Worm (Caenorhabditis elegans) whole organism, L1 larva: ENCODE results near the gene slo-1.
A peak's percentile ranks its signal among the peaks of the same experiment; 100 is the strongest.

ENCODE experiments used
- C04F5.9 ChIP-seq: sonication (generic microtip); optimal IDR thresholded peaks from 2 replicates; lab custom pipeline; 2016; ENCODE audit warnings: missing genetic modification characterization, missing compliant biosample characterization
- F16B12.6 ChIP-seq: fragments of 150-350 bp; optimal IDR thresholded peaks from 2 replicates; lab custom pipeline; 2014; ENCODE audit warnings: missing biosample characterization, missing genetic modification characterization
- alr-1 ChIP-seq: fragments of 200-800 bp; sonication (Bioruptor generic); optimal IDR thresholded peaks from 2 replicates; lab custom pipeline; 2018; ENCODE audit warnings: borderline replicate concordance, mild to moderate bottlenecking, missing genetic modification characterization, missing compliant biosample characterization
- ceh-8 ChIP-seq: fragments of 200-800 bp; sonication (Bioruptor generic); optimal IDR thresholded peaks from 2 replicates; lab custom pipeline; 2018; ENCODE audit warnings: mild to moderate bottlenecking, missing genetic modification characterization, moderate library complexity, missing compliant biosample characterization
- dsc-1 ChIP-seq: sonication (generic microtip); optimal IDR thresholded peaks from 2 replicates; lab custom pipeline; 2016; ENCODE audit warnings: mild to moderate bottlenecking, missing genetic modification characterization, missing compliant biosample characterization
- elt-2 ChIP-seq: sonication (generic microtip); optimal IDR thresholded peaks from 2 replicates; lab custom pipeline; 2016; ENCODE audit warnings: missing genetic modification characterization, mild to moderate bottlenecking, inconsistent platforms, missing compliant biosample characterization, missing genetic modification reagents
- elt-3 ChIP-seq, 6 experiments: fragments of 150-350 bp in 1 of 6; sonication (generic microtip); optimal IDR thresholded peaks; 2 replicates each; lab custom pipeline; 2017 to 2018; ENCODE audit warnings: missing biosample characterization in 6 of 6, missing genetic modification characterization in 6 of 6, inconsistent platforms in 1 of 6
- ets-5 ChIP-seq: fragments of 200-800 bp; sonication (Bioruptor generic); IDR thresholded peaks from 2 replicates; pipeline ENCODE4 v1.3.6; 2022; ENCODE audit warnings: missing genetic modification characterization, missing compliant biosample characterization
- fkh-4 ChIP-seq: sonication (generic microtip); optimal IDR thresholded peaks from 2 replicates; lab custom pipeline; 2016; ENCODE audit warnings: missing compliant biosample characterization, missing genetic modification characterization, borderline replicate concordance
- hlh-17 ChIP-seq: fragments of 200-800 bp; sonication (Bioruptor generic); optimal IDR thresholded peaks from 2 replicates; lab custom pipeline; 2018; ENCODE audit warnings: missing genetic modification characterization, mild to moderate bottlenecking, missing compliant biosample characterization, moderate library complexity, borderline replicate concordance
- irx-1 ChIP-seq: sonication (generic microtip); optimal IDR thresholded peaks from 2 replicates; lab custom pipeline; 2016; ENCODE audit warnings: missing genetic modification characterization, missing compliant biosample characterization
- lin-14 ChIP-seq: fragments of 200-800 bp; sonication (Bioruptor generic); optimal IDR thresholded peaks from 2 replicates; lab custom pipeline; 2018; ENCODE audit warnings: mild to moderate bottlenecking, missing genetic modification characterization, moderate library complexity, missing compliant biosample characterization
- lir-3 ChIP-seq: sonication (generic microtip); optimal IDR thresholded peaks from 2 replicates; lab custom pipeline; 2016; ENCODE audit warnings: mild to moderate bottlenecking, missing genetic modification characterization, moderate library complexity, missing compliant biosample characterization; ENCODE audit not compliant: poor library complexity
- mef-2 ChIP-seq: fragments of 150-350 bp; optimal IDR thresholded peaks from 2 replicates; lab custom pipeline; 2014; ENCODE audit warnings: missing biosample characterization, missing genetic modification characterization
- nhr-12 ChIP-seq: sonication (generic microtip); optimal IDR thresholded peaks from 2 replicates; lab custom pipeline; 2017; ENCODE audit warnings: missing biosample characterization, missing genetic modification characterization
- nhr-19 ChIP-seq: fragments of 200-800 bp; sonication (Bioruptor generic); conservative IDR thresholded peaks from 2 replicates; pipeline ENCODE4 v1.3.6; 2022; ENCODE audit warnings: missing genetic modification characterization, missing compliant biosample characterization
- nhr-20 ChIP-seq: sonication (generic microtip); optimal IDR thresholded peaks from 2 replicates; lab custom pipeline; 2016; ENCODE audit warnings: mild to moderate bottlenecking, missing genetic modification characterization, missing compliant biosample characterization
- nhr-28 ChIP-seq: fragments of 150-350 bp; optimal IDR thresholded peaks from 2 replicates; lab custom pipeline; 2014; ENCODE audit warnings: missing biosample characterization, missing genetic modification characterization
- nhr-76 ChIP-seq: sonication (generic microtip); optimal IDR thresholded peaks from 2 replicates; lab custom pipeline; 2017; ENCODE audit warnings: missing biosample characterization, missing genetic modification characterization
- nhr-77 ChIP-seq: fragments of 150-350 bp; optimal IDR thresholded peaks from 2 replicates; lab custom pipeline; 2014; ENCODE audit warnings: missing biosample characterization, missing genetic modification characterization
- pqm-1 ChIP-seq: sonication (generic microtip); optimal IDR thresholded peaks from 3 replicates; lab custom pipeline; 2017; ENCODE audit warnings: missing biosample characterization, missing genetic modification characterization
- rnt-1 ChIP-seq: sonication (generic microtip); optimal IDR thresholded peaks from 2 replicates; lab custom pipeline; 2016; ENCODE audit warnings: mild to moderate bottlenecking, missing genetic modification characterization, moderate library complexity, missing compliant biosample characterization
- sptf-1 ChIP-seq: fragments of 150-350 bp; optimal IDR thresholded peaks from 2 replicates; lab custom pipeline; 2014; ENCODE audit warnings: missing biosample characterization, missing genetic modification characterization
- sup-37 ChIP-seq: fragments of 200-800 bp; sonication (Bioruptor generic); optimal IDR thresholded peaks from 2 replicates; lab custom pipeline; 2018; ENCODE audit warnings: mild to moderate bottlenecking, missing genetic modification characterization, missing compliant biosample characterization
- unc-130 ChIP-seq: fragments of 150-350 bp; optimal IDR thresholded peaks from 2 replicates; lab custom pipeline; 2017; ENCODE audit warnings: missing biosample characterization, missing genetic modification characterization, inconsistent platforms
- unc-62 ChIP-seq: fragments of 150-350 bp; optimal IDR thresholded peaks from 2 replicates; lab custom pipeline; 2014; ENCODE audit warnings: missing biosample characterization, missing genetic modification reagents, missing genetic modification characterization
- vab-15 ChIP-seq: sonication (generic microtip); optimal IDR thresholded peaks from 2 replicates; lab custom pipeline; 2017; ENCODE audit warnings: missing genotype, mild to moderate bottlenecking, missing genetic modification characterization, missing compliant biosample characterization
- xbp-1 ChIP-seq: sonication (generic microtip); optimal IDR thresholded peaks from 2 replicates; lab custom pipeline; 2016; ENCODE audit warnings: missing genetic modification characterization, missing compliant biosample characterization
- zip-4 ChIP-seq: fragments of 200-800 bp; sonication (Bioruptor generic); optimal IDR thresholded peaks from 2 replicates; lab custom pipeline; 2018; ENCODE audit warnings: mild to moderate bottlenecking, missing genetic modification characterization, moderate library complexity, missing compliant biosample characterization
- ztf-4 ChIP-seq: fragments of 150-350 bp; optimal IDR thresholded peaks from 2 replicates; lab custom pipeline; 2014; ENCODE audit warnings: missing biosample characterization, missing genetic modification characterization

Gene slo-1

DNA sequence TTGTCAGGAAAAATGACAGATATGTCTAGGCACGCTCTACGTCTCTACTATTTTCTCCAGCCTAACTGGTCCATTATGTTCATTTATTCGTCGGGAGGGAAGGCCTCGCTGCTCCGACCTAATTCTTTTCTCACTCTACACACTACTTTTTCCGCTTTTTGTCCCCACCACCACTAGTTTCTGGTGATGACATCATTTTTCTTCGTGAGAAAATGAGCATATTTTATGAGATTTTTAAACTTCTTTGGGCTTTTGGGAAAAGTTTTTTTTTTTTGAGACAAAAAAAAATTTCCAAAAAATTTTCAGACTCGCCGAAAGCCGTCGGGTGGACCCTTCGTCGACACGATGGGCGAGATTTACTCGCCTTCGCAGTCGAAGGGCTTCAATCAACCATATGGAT is at the start of gene slo-1:
slo-1 (plus strand) TSS at position 301 of the 400 bp plus-strand sequence.
- peak; percentile 48 for TF ChIP-seq lin-14 (GFP tag; lab: Kevin White, UChicago)
- no peak for TF ChIP-seq irx-1 (tag; lab: Kevin White, UChicago)

DNA sequence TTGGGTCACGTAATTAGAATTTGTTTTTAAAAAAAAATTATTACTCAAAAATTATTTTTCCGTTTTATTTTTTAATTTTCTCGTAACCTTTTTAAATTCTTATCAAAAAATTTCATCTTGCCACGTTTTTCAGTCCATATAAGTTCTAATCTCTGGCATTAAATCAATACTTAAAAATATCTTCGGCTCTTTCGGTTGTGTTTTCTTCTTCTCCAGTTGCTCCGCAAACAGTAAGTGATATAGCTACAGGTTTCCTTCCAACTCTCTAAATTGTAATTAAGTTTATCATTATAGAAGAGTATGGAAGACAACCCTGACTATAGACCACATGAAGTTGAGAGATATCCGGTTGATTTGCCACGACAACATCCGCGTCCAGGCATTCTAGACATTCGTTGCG is 47.9 kb upstream of the slo-1 start, which contains the start of gene ZK228.1:
ZK228.1 (plus strand) TSS at position 301 of the 400 bp plus-strand sequence.
- TF ChIP-seq sptf-1 (tag; lab: Kevin White, UChicago), result no peak
- no peak for TF ChIP-seq C04F5.9 (tag; lab: Kevin White, UChicago)

- TF ChIP-seq sup-37 (GFP tag; lab: Kevin White, UChicago), result no peak
- TF ChIP-seq xbp-1 (tag; lab: Kevin White, UChicago), result no peak
- no peak for TF ChIP-seq lir-3 (tag; lab: Kevin White, UChicago)
- TF ChIP-seq ztf-4, result no peak
- no peak for TF ChIP-seq hlh-17 (GFP tag; lab: Kevin White, UChicago)
- TF ChIP-seq ets-5 (GFP tag; lab: Robert Waterston, UW), result no peak
- no peak for TF ChIP-seq nhr-28
- TF ChIP-seq lin-14 (GFP tag; lab: Kevin White, UChicago), result no peak
- TF ChIP-seq rnt-1, result no peak
- TF ChIP-seq nhr-12 (tag; lab: Kevin White, UChicago), result no peak
- TF ChIP-seq unc-62 (GFP tag; lab: Kevin White, UChicago), result no peak
- no peak for TF ChIP-seq unc-130 (tag; lab: Kevin White, UChicago)
- no peak for TF ChIP-seq alr-1 (tag; lab: Kevin White, UChicago)
- TF ChIP-seq zip-4 (GFP tag; lab: Kevin White, UChicago), result no peak
- TF ChIP-seq dsc-1, result no peak
These were observed 35.5 kb upstream of the slo-1 start, which contains the start of gene ZK228.10 for ce11 chrV:18456574-18456973. TSS of gene ZK228.10 (plus strand) at chrV:18456874.

DNA sequence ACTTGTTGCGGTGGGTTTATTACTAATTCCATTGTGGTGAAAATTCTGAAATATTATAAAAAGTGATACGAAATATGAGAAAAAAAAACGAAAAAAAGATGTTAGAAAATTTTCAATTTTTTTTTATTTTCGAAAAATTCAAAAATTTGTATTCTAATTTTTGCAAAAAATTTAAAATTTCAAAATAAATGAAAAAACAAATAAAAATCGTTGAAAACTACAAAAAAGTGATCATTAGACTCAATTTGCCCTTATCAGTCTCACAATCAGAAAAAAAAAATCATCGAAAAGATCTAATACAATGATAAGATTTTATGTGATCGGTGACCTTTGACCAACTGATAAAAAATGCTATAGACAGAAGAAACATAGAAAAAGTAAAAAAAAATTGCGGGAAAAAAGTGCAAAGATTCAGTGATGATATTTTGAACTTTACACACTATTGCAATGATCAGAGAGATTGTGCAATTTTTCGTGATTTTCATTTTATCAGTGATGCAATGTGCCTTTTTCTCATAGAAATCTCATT is 30.8 kb upstream of the slo-1 start, which contains the start of gene ZK228.3:
ZK228.3 (minus strand) TSS at position 51 of the 529 bp plus-strand sequence.
- TF ChIP-seq nhr-76 (tag; lab: Kevin White, UChicago), result no peak
- peak; percentile 30 for TF ChIP-seq nhr-20 (tag; lab: Kevin White, UChicago)
- TF ChIP-seq elt-3 (tag; optimal IDR thresholded peaks at IDR 0.05; lab: Kevin White, UChicago), result peak in 3 of 6 experiments; percentile 10 to 40 (median 20)
- peak; percentile 93 for TF ChIP-seq elt-2
- TF ChIP-seq nhr-77 (tag; lab: Kevin White, UChicago), result no peak

DNA sequence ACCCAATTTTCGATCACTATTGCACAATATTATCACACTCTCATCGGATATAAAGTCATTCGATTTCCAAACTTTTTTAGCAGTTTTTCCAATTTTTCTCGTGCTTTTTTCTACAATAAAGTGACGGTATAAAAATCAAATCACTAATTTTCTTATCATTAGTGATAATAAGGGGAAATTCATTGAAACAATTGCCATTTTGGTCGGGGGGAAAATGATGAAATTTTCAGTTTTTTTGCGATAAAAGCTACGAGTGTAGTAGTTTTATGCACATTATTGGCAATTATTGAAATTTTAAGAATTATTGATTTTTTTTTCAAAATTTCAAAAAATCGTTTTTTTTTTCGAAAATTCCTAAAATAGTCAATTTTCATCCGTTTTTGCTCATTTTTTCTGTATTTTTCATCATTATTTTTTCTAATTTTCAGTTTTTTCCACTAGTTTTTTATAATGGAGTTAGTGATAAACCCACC is 29.7 kb upstream of the slo-1 start, which contains the start of gene ZK228.4:
ZK228.4 (plus strand) TSS at position 423 of the 473 bp plus-strand sequence.
- TF ChIP-seq nhr-19 (GFP tag; lab: Robert Waterston, UW) (no peak), elt-2 (peak; percentile 55), nhr-12 (tag; lab: Kevin White, UChicago) (no peak), ceh-8 (GFP tag; lab: Kevin White, UChicago) (no peak), pqm-1 (tag; lab: Kevin White, UChicago) (peak; percentile 6)
- TF ChIP-seq, all 84 proteins: peak for 2

DNA sequence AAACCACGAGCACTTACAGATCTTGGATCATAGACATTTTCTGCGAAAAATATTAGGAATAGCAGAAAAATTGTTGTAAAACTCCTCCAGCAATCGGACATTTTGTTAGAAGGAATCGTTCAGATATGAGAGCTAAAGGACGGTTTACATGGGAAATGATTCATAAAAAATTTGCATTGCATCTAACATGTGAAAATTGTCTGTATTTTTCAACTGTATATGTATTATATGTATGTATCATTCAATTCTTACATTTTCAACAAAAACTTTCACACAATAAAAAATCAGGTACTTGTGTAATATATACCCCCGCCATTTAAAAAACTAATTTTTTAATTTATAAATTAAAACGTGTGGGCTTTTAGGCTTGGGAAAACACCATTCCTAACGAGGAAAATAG is 24.0 kb upstream of the slo-1 start, which contains the start of gene ZK228.13:
ZK228.13 (minus strand) TSS at position 101 of the 400 bp plus-strand sequence.
- no peak for TF ChIP-seq nhr-19 (GFP tag; lab: Robert Waterston, UW)
- no peak for TF ChIP-seq F16B12.6
- TF ChIP-seq mef-2 (tag; lab: Kevin White, UChicago), result no peak
- TF ChIP-seq C04F5.9 (tag; lab: Kevin White, UChicago), result no peak
- TF ChIP-seq fkh-4 (tag; lab: Kevin White, UChicago), result no peak
- no peak for TF ChIP-seq vab-15 (tag; lab: Kevin White, UChicago)
